Fruit fly (Drosophila melanogaster) whole organism, embryonic: ENCODE data around the gene CG32073.

Experiments
- CG1024 ChIP-seq: fragments of 200-800 bp; sonication (Bioruptor generic); IDR thresholded peaks from 2 replicates; pipeline ENCODE4 v1.3.6; 2022; ENCODE audit warnings: missing biosample characterization, missing genetic modification characterization
- CG10462 ChIP-seq: fragments of 200-800 bp; sonication (Bioruptor generic); optimal IDR thresholded peaks from 2 replicates; lab custom pipeline; 2016; ENCODE audit warnings: missing biosample characterization, missing genetic modification characterization
- CG11085 ChIP-seq: fragments of 200-800 bp; sonication (Bioruptor generic); IDR thresholded peaks from 2 replicates; pipeline ENCODE4 v1.3.6; 2022; ENCODE audit warnings: missing biosample characterization, missing genetic modification characterization
- CG11560 ChIP-seq: fragments of 200-800 bp; sonication (Bioruptor generic); IDR thresholded peaks from 3 replicates; pipeline ENCODE4 v1.3.6; 2022; ENCODE audit warnings: missing biosample characterization, missing genetic modification characterization
- CG11696 ChIP-seq: fragments of 200-800 bp; sonication (Bioruptor generic); IDR thresholded peaks from 2 replicates; pipeline ENCODE4 v1.3.6; 2022; ENCODE audit warnings: missing biosample characterization, missing genetic modification characterization
- CG12769 ChIP-seq: fragments of 200-800 bp; sonication (Bioruptor generic); optimal IDR thresholded peaks from 2 replicates; lab custom pipeline; 2019; ENCODE audit warnings: missing biosample characterization, mild to moderate bottlenecking, missing genetic modification characterization, moderate library complexity
- CG15011 ChIP-seq: fragments of 200-800 bp; sonication (Bioruptor generic); optimal IDR thresholded peaks from 3 replicates; lab custom pipeline; 2018; ENCODE audit warnings: missing biosample characterization, mild to moderate bottlenecking, missing genetic modification characterization
- CG17802 ChIP-seq: fragments of 200-800 bp; sonication (Bioruptor generic); optimal IDR thresholded peaks from 2 replicates; lab custom pipeline; 2018; ENCODE audit warnings: missing biosample characterization, mild to moderate bottlenecking, missing genetic modification characterization, moderate library complexity
- CG1792 ChIP-seq: fragments of 200-800 bp; sonication (Bioruptor generic); optimal IDR thresholded peaks from 2 replicates; lab custom pipeline; 2016; ENCODE audit warnings: missing biosample characterization, missing genetic modification characterization
- CG18476 ChIP-seq: fragments of 200-800 bp; sonication (Bioruptor generic); optimal IDR thresholded peaks from 2 replicates; lab custom pipeline; 2016; ENCODE audit warnings: missing biosample characterization, mild to moderate bottlenecking, missing genetic modification characterization
- CG18619 ChIP-seq: fragments of 200-800 bp; sonication (Bioruptor generic); optimal IDR thresholded peaks from 3 replicates; lab custom pipeline; 2017; ENCODE audit warnings: missing biosample characterization, mild to moderate bottlenecking, missing genetic modification characterization
- CG2889 ChIP-seq: fragments of 200-800 bp; sonication (Bioruptor generic); IDR thresholded peaks from 3 replicates; pipeline ENCODE4 v1.3.6; 2022; ENCODE audit warnings: missing biosample characterization, missing genetic modification characterization
- CG30403 ChIP-seq: fragments of 200-800 bp; sonication (Bioruptor generic); optimal IDR thresholded peaks from 3 replicates; lab custom pipeline; 2016; ENCODE audit warnings: missing biosample characterization, missing genetic modification characterization
- CG3163 ChIP-seq: fragments of 200-800 bp; sonication (Bioruptor generic); optimal IDR thresholded peaks from 3 replicates; lab custom pipeline; 2016; ENCODE audit warnings: missing biosample characterization, missing genetic modification characterization
- CG32767 ChIP-seq: fragments of 200-800 bp; sonication (Bioruptor generic); IDR thresholded peaks from 2 replicates; pipeline ENCODE4 v1.3.6; 2022; ENCODE audit warnings: missing biosample characterization, missing genetic modification characterization
- CG33557 ChIP-seq: fragments of 200-800 bp; sonication (Bioruptor generic); optimal IDR thresholded peaks from 2 replicates; lab custom pipeline; 2019; ENCODE audit warnings: missing biosample characterization, mild to moderate bottlenecking, missing genetic modification characterization, moderate library complexity
- CG34376 ChIP-seq: fragments of 200-800 bp; sonication (Bioruptor generic); optimal IDR thresholded peaks from 2 replicates; lab custom pipeline; 2018; ENCODE audit warnings: missing biosample characterization, mild to moderate bottlenecking, missing genetic modification characterization
- CG3847 ChIP-seq: fragments of 200-800 bp; sonication (Bioruptor generic); IDR thresholded peaks from 2 replicates; pipeline ENCODE4 v1.3.6; 2022; ENCODE audit warnings: missing biosample characterization, missing genetic modification characterization
- CG4404 ChIP-seq: fragments of 200-800 bp; sonication (Bioruptor generic); IDR thresholded peaks from 2 replicates; pipeline ENCODE4 v1.3.6; 2022; ENCODE audit warnings: missing biosample characterization, missing genetic modification characterization
- CG4820 ChIP-seq: fragments of 200-800 bp; sonication (Bioruptor generic); optimal IDR thresholded peaks from 3 replicates; lab custom pipeline; 2016; ENCODE audit warnings: missing biosample characterization, missing genetic modification characterization
- CG6813 ChIP-seq: fragments of 200-800 bp; sonication (Bioruptor generic); optimal IDR thresholded peaks from 2 replicates; lab custom pipeline; 2017; ENCODE audit warnings: missing biosample characterization, missing genetic modification characterization, mild to moderate bottlenecking, moderate library complexity, missing genetic modification reagents
- D19B ChIP-seq: fragments of 200-800 bp; sonication (Bioruptor generic); optimal IDR thresholded peaks from 2 replicates; lab custom pipeline; 2017; ENCODE audit warnings: missing biosample characterization, mild to moderate bottlenecking, missing genetic modification characterization
- Doc2 ChIP-seq: fragments of 200-800 bp; sonication (Bioruptor generic); IDR thresholded peaks from 2 replicates; pipeline ENCODE4 v1.3.6; 2022; ENCODE audit warnings: missing biosample characterization, missing genetic modification characterization
- Dref ChIP-seq: fragments of 200-800 bp; sonication (Bioruptor generic); IDR thresholded peaks from 2 replicates; pipeline ENCODE4 v1.3.6; 2022; ENCODE audit warnings: missing biosample characterization, missing genetic modification characterization
- GATAe ChIP-seq: fragments of 200-800 bp; sonication (Bioruptor generic); conservative IDR thresholded peaks from 2 replicates; pipeline ENCODE4 v1.3.6; 2022; ENCODE audit warnings: missing biosample characterization, missing genetic modification characterization
- H15 ChIP-seq: fragments of 200-800 bp; sonication (Bioruptor generic); IDR thresholded peaks from 3 replicates; pipeline ENCODE4 v1.3.6; 2022; ENCODE audit warnings: missing biosample characterization, missing genetic modification characterization
- HmgZ ChIP-seq: fragments of 200-800 bp; sonication (Bioruptor generic); optimal IDR thresholded peaks from 2 replicates; lab custom pipeline; 2018; ENCODE audit warnings: missing biosample characterization, mild to moderate bottlenecking, missing genetic modification characterization
- Hmx ChIP-seq: fragments of 200-800 bp; sonication (Bioruptor generic); optimal IDR thresholded peaks from 2 replicates; lab custom pipeline; 2016; ENCODE audit warnings: missing biosample characterization, missing genetic modification characterization
- MTF-1 ChIP-seq: fragments of 200-800 bp; sonication (Bioruptor generic); optimal IDR thresholded peaks from 2 replicates; lab custom pipeline; 2018; ENCODE audit warnings: missing biosample characterization, mild to moderate bottlenecking, missing genetic modification characterization, borderline replicate concordance
- NC2β ChIP-seq: fragments of 200-800 bp; sonication (Bioruptor generic); optimal IDR thresholded peaks from 2 replicates; lab custom pipeline; 2016; ENCODE audit warnings: missing biosample characterization, missing genetic modification characterization
- Opbp ChIP-seq: fragments of 200-800 bp; sonication (Bioruptor generic); IDR thresholded peaks from 3 replicates; pipeline ENCODE4 v1.3.6; 2022; ENCODE audit warnings: missing biosample characterization, missing genetic modification characterization; ENCODE audit not compliant: partially characterized antibody
- PHDP ChIP-seq: fragments of 200-800 bp; sonication (Bioruptor generic); optimal IDR thresholded peaks from 3 replicates; lab custom pipeline; 2018; ENCODE audit warnings: missing biosample characterization, mild to moderate bottlenecking, missing genetic modification characterization, moderate library complexity
- Sox100B ChIP-seq: fragments of 200-800 bp; sonication (Bioruptor generic); optimal IDR thresholded peaks from 3 replicates; lab custom pipeline; 2018; ENCODE audit warnings: missing biosample characterization, mild to moderate bottlenecking, missing genetic modification characterization
- Spps ChIP-seq: fragments of 200-800 bp; sonication (Bioruptor generic); optimal IDR thresholded peaks from 2 replicates; lab custom pipeline; 2018; ENCODE audit warnings: missing biosample characterization, mild to moderate bottlenecking, missing genetic modification characterization
- Sry-δ ChIP-seq: fragments of 200-800 bp; sonication (Bioruptor generic); optimal IDR thresholded peaks from 2 replicates; lab custom pipeline; 2016; ENCODE audit warnings: missing biosample characterization, missing genetic modification characterization
- TFAM ChIP-seq: fragments of 200-800 bp; sonication (Bioruptor generic); optimal IDR thresholded peaks from 2 replicates; lab custom pipeline; 2017; ENCODE audit warnings: missing biosample characterization, missing genetic modification characterization, inconsistent platforms
- Trl ChIP-seq, 3 experiments: fragments of >200 bp in 2 of 3; fragments of 200-800 bp in 1 of 3; sonication (Bioruptor generic) in 1 of 3; optimal IDR thresholded peaks; 2 replicates in 1 of 3; 3 replicates in 2 of 3; lab custom pipeline; 2016 to 2017; ENCODE audit warnings: missing biosample characterization in 1 of 3, missing genetic modification characterization in 1 of 3
- Xbp1 ChIP-seq: fragments of 200-800 bp; sonication (Bioruptor generic); optimal IDR thresholded peaks from 3 replicates; lab custom pipeline; 2016; ENCODE audit warnings: missing biosample characterization, mild to moderate bottlenecking, missing genetic modification characterization
- br ChIP-seq: fragments of >200 bp; optimal IDR thresholded peaks from 2 replicates; lab custom pipeline; 2017
- chinmo ChIP-seq: fragments of 200-800 bp; sonication (Bioruptor generic); IDR thresholded peaks from 4 replicates; pipeline ENCODE4 v1.3.6; 2022; ENCODE audit warnings: missing biosample characterization, missing genetic modification characterization; ENCODE audit not compliant: partially characterized antibody
- dm ChIP-seq: fragments of 200-800 bp; sonication (Bioruptor generic); optimal IDR thresholded peaks from 3 replicates; lab custom pipeline; 2016; ENCODE audit warnings: missing biosample characterization, missing genetic modification characterization
- ems ChIP-seq: fragments of 200-800 bp; sonication (Bioruptor generic); optimal IDR thresholded peaks from 3 replicates; lab custom pipeline; 2016; ENCODE audit warnings: missing biosample characterization, missing genetic modification characterization
- esg ChIP-seq: fragments of 200-800 bp; sonication (Bioruptor generic); conservative IDR thresholded peaks from 2 replicates; pipeline ENCODE4 v1.3.6; 2022; ENCODE audit warnings: missing biosample characterization, missing genetic modification characterization
- fd64A ChIP-seq: fragments of 200-800 bp; sonication (Bioruptor generic); optimal IDR thresholded peaks from 3 replicates; lab custom pipeline; 2018; ENCODE audit warnings: missing biosample characterization, mild to moderate bottlenecking, missing genetic modification characterization
- ham ChIP-seq: fragments of 200-800 bp; sonication (Bioruptor generic); IDR thresholded peaks from 2 replicates; pipeline ENCODE4 v1.3.6; 2022; ENCODE audit warnings: missing biosample characterization, missing genetic modification characterization
- ken ChIP-seq: fragments of 200-800 bp; sonication (Bioruptor generic); IDR thresholded peaks from 3 replicates; pipeline ENCODE4 v1.3.6; 2022; ENCODE audit warnings: missing biosample characterization, missing genetic modification characterization
- nom ChIP-seq: fragments of 200-800 bp; sonication (Bioruptor generic); optimal IDR thresholded peaks from 2 replicates; lab custom pipeline; 2017; ENCODE audit warnings: missing biosample characterization, missing genetic modification characterization, mild to moderate bottlenecking, moderate library complexity, missing genetic modification reagents
- org-1 ChIP-seq: fragments of 200-800 bp; sonication (Bioruptor generic); optimal IDR thresholded peaks from 2 replicates; lab custom pipeline; 2017; ENCODE audit warnings: missing biosample characterization, missing genetic modification characterization
- ro ChIP-seq: fragments of 200-800 bp; sonication (Bioruptor generic); IDR thresholded peaks from 2 replicates; pipeline ENCODE4 v1.3.6; 2022; ENCODE audit warnings: missing biosample characterization, missing genetic modification characterization
- row ChIP-seq: fragments of 200-800 bp; sonication (Bioruptor generic); IDR thresholded peaks from 3 replicates; pipeline ENCODE4 v1.3.6; 2022; ENCODE audit warnings: missing biosample characterization, missing genetic modification characterization
- tx ChIP-seq: fragments of 200-800 bp; sonication (Bioruptor generic); optimal IDR thresholded peaks from 2 replicates; lab custom pipeline; 2016; ENCODE audit warnings: missing biosample characterization, missing genetic modification characterization
- wek ChIP-seq: fragments of 200-800 bp; sonication (Bioruptor generic); optimal IDR thresholded peaks from 3 replicates; lab custom pipeline; 2018; ENCODE audit warnings: missing biosample characterization, mild to moderate bottlenecking, missing genetic modification characterization, moderate library complexity
- yki ChIP-seq: fragments of >200 bp; optimal IDR thresholded peaks from 3 replicates; lab custom pipeline; 2018

The CG32073 gene

DNA sequence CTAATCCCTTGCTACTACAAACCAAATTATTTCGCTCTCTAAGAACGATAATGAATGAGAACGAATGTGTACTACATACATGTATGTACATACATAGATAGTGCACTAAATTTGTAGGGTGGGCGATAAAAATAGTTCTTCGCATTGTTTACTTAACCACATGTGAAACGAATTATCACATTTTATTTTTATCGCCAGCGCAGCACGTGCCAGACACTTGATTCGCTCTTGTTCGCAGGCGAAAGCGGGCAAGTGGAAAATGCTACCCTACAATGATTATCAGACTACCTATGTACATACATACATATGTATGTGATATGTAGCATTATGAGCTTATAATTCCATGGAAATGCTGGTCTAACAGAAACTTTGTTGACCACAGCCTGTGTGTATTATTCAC lies 21.6 kb downstream of the CG32073 start (continued):
- TF ChIP-seq ems (GFP tag; lab: Kevin White, UChicago) (no peak), br (lab: Kevin White, UChicago) (no peak), ro (GFP tag; lab: Robert Waterston, UW) (no peak), ham (GFP tag; lab: Robert Waterston, UW) (no peak), wek (GFP tag; lab: Kevin White, UChicago) (peak; percentile 28), CG34376 (GFP tag; lab: Kevin White, UChicago) (peak; percentile 42), row (GFP tag; lab: Robert Waterston, UW) (no peak; the same call in 2 of the 3 replicates), Dref (GFP tag; lab: Robert Waterston, UW) (no peak), org-1 (GFP tag; lab: Kevin White, UChicago) (no peak), GATAe (GFP tag; lab: Robert Waterston, UW) (no peak), NC2β (GFP tag; lab: Kevin White, UChicago) (no peak), Trl (optimal IDR thresholded peaks at IDR 0.05; lab: Kevin White, UChicago) (no peak), Trl (GFP tag; optimal IDR thresholded peaks at IDR 0.05; lab: Kevin White, UChicago) (no peak), dm (GFP tag; lab: Kevin White, UChicago) (peak; percentile 29), Spps (tag; lab: Kevin White, UChicago) (no peak), CG18476 (GFP tag; lab: Kevin White, UChicago) (no peak), nom (no peak), H15 (GFP tag; lab: Robert Waterston, UW) (no peak), CG1024 (GFP tag; lab: Robert Waterston, UW) (no peak), fd64A (GFP tag; lab: Kevin White, UChicago) (peak; percentile 42), CG11696 (GFP tag; lab: Robert Waterston, UW) (no peak), PHDP (tag; lab: Kevin White, UChicago) (no peak), CG3847 (GFP tag; lab: Robert Waterston, UW) (no peak), chinmo (0 out of 4 replicates have a peak, but pooled peaks have one; percentile 46), CG33557 (GFP tag; lab: Kevin White, UChicago) (no peak), CG10462 (GFP tag; lab: Kevin White, UChicago) (no peak), CG12769 (tag; lab: Kevin White, UChicago) (no peak), CG4404 (GFP tag; lab: Robert Waterston, UW) (no peak), CG1792 (no peak), ken (GFP tag; lab: Robert Waterston, UW) (no peak), CG11560 (no peak), MTF-1 (GFP tag; lab: Kevin White, UChicago) (no peak), tx (GFP tag; lab: Kevin White, UChicago) (no peak), Xbp1 (GFP tag; lab: Kevin White, UChicago) (no peak), CG17802 (tag; lab: Kevin White, UChicago) (no peak), TFAM (GFP tag; lab: Kevin White, UChicago) (no peak), Doc2 (GFP tag; lab: Robert Waterston, UW) (no peak), Hmx (GFP tag; lab: Kevin White, UChicago) (no peak), CG15011 (GFP tag; lab: Kevin White, UChicago) (no peak), CG6813 (peak; percentile 41), HmgZ (tag; lab: Kevin White, UChicago) (no peak), CG3163 (GFP tag; lab: Kevin White, UChicago) (no peak), D19B (GFP tag; lab: Kevin White, UChicago) (peak; percentile 74), CG32767 (no peak), CG11085 (no peak), CG4820 (GFP tag; lab: Kevin White, UChicago) (no peak), Opbp (no peak), Sox100B (no peak), CG18619 (GFP tag; lab: Kevin White, UChicago) (no peak), CG30403 (no peak), esg (GFP tag; lab: Robert Waterston, UW) (no peak), Sry-δ (GFP tag; lab: Kevin White, UChicago) (no peak), CG2889 (GFP tag; lab: Robert Waterston, UW) (no peak), yki (lab: Kevin White, UChicago) (no peak)
